Worm (Caenorhabditis elegans) whole organism, L4 larva: Measurements from ENCODE around the gene Y57E12AL.2.

Experiments
- F37D6.2 ChIP-seq: sonication (generic microtip); optimal IDR thresholded peaks from 2 replicates; lab custom pipeline; 2016; ENCODE audit warnings: mild to moderate bottlenecking, missing genetic modification characterization, missing compliant biosample characterization
- T26A8.4 ChIP-seq: fragments of 200-800 bp; sonication (Bioruptor generic); IDR thresholded peaks from 2 replicates; pipeline ENCODE4 v1.3.6; 2022; ENCODE audit warnings: missing genetic modification characterization, missing compliant biosample characterization
- aha-1 ChIP-seq: fragments of 150-350 bp; peaks from one replicate; lab custom pipeline; 2014; ENCODE audit warnings: missing biosample characterization, missing genetic modification characterization
- attf-4 ChIP-seq: sonication (generic microtip); optimal IDR thresholded peaks from 3 replicates; lab custom pipeline; 2017; ENCODE audit warnings: missing biosample characterization, missing genetic modification characterization
- ceh-28 ChIP-seq: fragments of 150-350 bp; optimal IDR thresholded peaks from 2 replicates; lab custom pipeline; 2014; ENCODE audit warnings: missing biosample characterization, missing genetic modification reagents, missing genetic modification characterization
- ceh-32 ChIP-seq: sonication (generic microtip); optimal IDR thresholded peaks from 2 replicates; lab custom pipeline; 2016; ENCODE audit warnings: mild to moderate bottlenecking, missing genetic modification characterization, missing compliant biosample characterization; ENCODE audit not compliant: poor library complexity
- ceh-44 ChIP-seq: fragments of 200-800 bp; sonication (Bioruptor generic); IDR thresholded peaks from 2 replicates; pipeline ENCODE4 v1.3.6; 2022; ENCODE audit warnings: missing genetic modification reagents, missing genetic modification characterization, missing compliant biosample characterization
- ceh-62 ChIP-seq: sonication (generic microtip); optimal IDR thresholded peaks from 2 replicates; lab custom pipeline; 2017; ENCODE audit warnings: missing biosample characterization, missing genetic modification characterization
- ces-1 ChIP-seq: fragments of 150-350 bp; sonication (generic microtip); optimal IDR thresholded peaks from 4 replicates; lab custom pipeline; 2014; ENCODE audit warnings: missing biosample characterization, missing genetic modification reagents, missing genetic modification characterization
- cey-2 ChIP-seq: sonication (generic microtip); optimal IDR thresholded peaks from 3 replicates; lab custom pipeline; 2017; ENCODE audit warnings: missing genetic modification characterization, mild to moderate bottlenecking, missing compliant biosample characterization, antibody characterized with exemption, borderline replicate concordance; ENCODE audit not compliant: insufficient read depth
- ctbp-1 ChIP-seq: fragments of 200-800 bp; sonication (Bioruptor generic); IDR thresholded peaks from 2 replicates; pipeline ENCODE4 v1.3.6; 2022; ENCODE audit warnings: missing genetic modification reagents, missing genetic modification characterization, missing compliant biosample characterization
- daf-12 ChIP-seq: fragments of 150-350 bp; optimal IDR thresholded peaks from 2 replicates; lab custom pipeline; 2014; ENCODE audit warnings: missing biosample characterization, missing genetic modification reagents, missing genetic modification characterization
- daf-19 ChIP-seq: fragments of 200-800 bp; sonication (Bioruptor generic); conservative IDR thresholded peaks from 2 replicates; pipeline ENCODE4 v1.3.6; 2022; ENCODE audit warnings: missing genetic modification characterization, missing compliant biosample characterization
- dmd-8 ChIP-seq: fragments of 200-800 bp; sonication (Bioruptor generic); IDR thresholded peaks from 2 replicates; pipeline ENCODE4 v1.3.6; 2022; ENCODE audit warnings: missing genetic modification characterization, missing compliant biosample characterization
- dmd-9 ChIP-seq: fragments of 200-800 bp; sonication (Bioruptor generic); IDR thresholded peaks from 2 replicates; pipeline ENCODE4 v1.3.6; 2022; ENCODE audit warnings: missing genetic modification reagents, missing genetic modification characterization, missing compliant biosample characterization
- fkh-10 ChIP-seq: fragments of 150-350 bp; optimal IDR thresholded peaks from 2 replicates; lab custom pipeline; 2014; ENCODE audit warnings: missing biosample characterization, missing genetic modification reagents, missing genetic modification characterization
- hmg-1.1 ChIP-seq: fragments of 200-800 bp; sonication (Bioruptor generic); IDR thresholded peaks from 2 replicates; pipeline ENCODE4 v1.3.6; 2022; ENCODE audit warnings: missing genetic modification reagents, missing genetic modification characterization, missing compliant biosample characterization
- jun-1 ChIP-seq: fragments of 150-350 bp; optimal IDR thresholded peaks from 2 replicates; lab custom pipeline; 2014; ENCODE audit warnings: missing biosample characterization, missing genetic modification reagents, missing genetic modification characterization
- lim-7 ChIP-seq: fragments of 200-800 bp; sonication (Bioruptor generic); IDR thresholded peaks from 2 replicates; pipeline ENCODE4 v1.3.6; 2022; ENCODE audit warnings: missing genetic modification characterization, missing compliant biosample characterization
- lin-15B ChIP-seq: fragments of 150-350 bp; sonication (generic microtip); optimal IDR thresholded peaks from 3 replicates; lab custom pipeline; 2014; ENCODE audit warnings: missing biosample characterization, missing genetic modification characterization
- lin-38 ChIP-seq: fragments of 200-800 bp; sonication (Bioruptor generic); IDR thresholded peaks from 2 replicates; pipeline ENCODE4 v1.3.6; 2022; ENCODE audit warnings: missing genetic modification reagents, missing genetic modification characterization, missing compliant biosample characterization
- lir-3 ChIP-seq: sonication (generic microtip); optimal IDR thresholded peaks from 2 replicates; lab custom pipeline; 2016; ENCODE audit warnings: mild to moderate bottlenecking, missing genetic modification characterization, missing compliant biosample characterization
- madf-9 ChIP-seq: fragments of 200-800 bp; sonication (Bioruptor generic); conservative IDR thresholded peaks from 2 replicates; pipeline ENCODE4 v1.3.6; 2022; ENCODE audit warnings: missing genetic modification reagents, missing genetic modification characterization, missing compliant biosample characterization
- mdl-1 ChIP-seq, 2 experiments: fragments of 150-350 bp in 1 of 2; sonication (generic microtip) in 1 of 2; optimal IDR thresholded peaks; 2 replicates each; lab custom pipeline; 2014 to 2017; ENCODE audit warnings: missing biosample characterization in 2 of 2, missing genetic modification characterization in 2 of 2
- mep-1 ChIP-seq: fragments of 150-350 bp; sonication (generic microtip); optimal IDR thresholded peaks from 3 replicates; lab custom pipeline; 2014; ENCODE audit warnings: missing biosample characterization, missing genetic modification characterization
- mes-2 ChIP-seq: sonication (generic microtip); optimal IDR thresholded peaks from 2 replicates; lab custom pipeline; 2016; ENCODE audit warnings: missing genotype, mild to moderate bottlenecking, missing genetic modification characterization, missing compliant biosample characterization; ENCODE audit not compliant: poor library complexity, severe bottlenecking
- mxl-2 ChIP-seq: fragments of 200-800 bp; sonication (Bioruptor generic); conservative IDR thresholded peaks from 2 replicates; pipeline ENCODE4 v1.3.6; 2022; ENCODE audit warnings: missing genetic modification reagents, missing genetic modification characterization, missing compliant biosample characterization
- nhr-11 ChIP-seq: fragments of 150-350 bp; optimal IDR thresholded peaks from 2 replicates; lab custom pipeline; 2014; ENCODE audit warnings: missing biosample characterization, missing genetic modification characterization
- nhr-111 ChIP-seq: fragments of 200-800 bp; sonication (Bioruptor generic); optimal IDR thresholded peaks from 2 replicates; lab custom pipeline; 2018; ENCODE audit warnings: mild to moderate bottlenecking, missing genetic modification characterization, missing compliant biosample characterization
- nhr-25 ChIP-seq: sonication (generic microtip); optimal IDR thresholded peaks from 2 replicates; lab custom pipeline; 2017; ENCODE audit warnings: missing genetic modification characterization, mild to moderate bottlenecking, missing compliant biosample characterization, antibody characterized with exemption, moderate library complexity, borderline replicate concordance; ENCODE audit not compliant: insufficient read depth
- nhr-42 ChIP-seq: fragments of 200-800 bp; sonication (Bioruptor generic); IDR thresholded peaks from 2 replicates; pipeline ENCODE4 v1.3.6; 2022; ENCODE audit warnings: missing genetic modification characterization, missing compliant biosample characterization
- nhr-77 ChIP-seq: fragments of 150-350 bp; optimal IDR thresholded peaks from 2 replicates; lab custom pipeline; 2014; ENCODE audit warnings: missing biosample characterization, missing genetic modification characterization
- pha-4 ChIP-seq, 2 experiments: fragments of 150-350 bp in 1 of 2; fragments of 200-800 bp in 1 of 2; sonication (Bioruptor generic) in 1 of 2; IDR thresholded peaks in 1 of 2; optimal IDR thresholded peaks in 1 of 2; 2 replicates each; pipeline versions ENCODE4 v1.3.6 to Lab custom; 2014 to 2022; ENCODE audit warnings: missing genetic modification characterization in 2 of 2, missing genetic modification reagents in 2 of 2, missing biosample characterization in 1 of 2, missing compliant biosample characterization in 1 of 2
- set-16 ChIP-seq: fragments of 200-800 bp; sonication (Bioruptor generic); IDR thresholded peaks from 2 replicates; pipeline ENCODE4 v1.3.6; 2022; ENCODE audit warnings: missing genetic modification reagents, missing genetic modification characterization, missing compliant biosample characterization
- skn-1 ChIP-seq: fragments of 150-350 bp; optimal IDR thresholded peaks from 2 replicates; lab custom pipeline; 2014; ENCODE audit warnings: missing biosample characterization, missing genetic modification characterization
- snpc-1.2 ChIP-seq: fragments of 200-800 bp; sonication (Bioruptor generic); IDR thresholded peaks from 2 replicates; pipeline ENCODE4 v1.3.6; 2022; ENCODE audit warnings: missing genetic modification reagents, missing genetic modification characterization, missing compliant biosample characterization
- spr-1 ChIP-seq: sonication (generic microtip); optimal IDR thresholded peaks from 2 replicates; lab custom pipeline; 2016; ENCODE audit warnings: mild to moderate bottlenecking, missing genetic modification characterization, missing compliant biosample characterization
- unc-39 ChIP-seq: sonication (generic microtip); optimal IDR thresholded peaks from 2 replicates; lab custom pipeline; 2017; ENCODE audit warnings: missing biosample characterization, missing genetic modification characterization
- unc-62 ChIP-seq, 3 experiments: fragments of 150-350 bp in 1 of 3; sonication (generic microtip); optimal IDR thresholded peaks in 2 of 3; peaks in 1 of 3; 1 replicate in 1 of 3; 2 replicates in 2 of 3; lab custom pipeline; 2014 to 2017; ENCODE audit warnings: missing biosample characterization in 3 of 3, missing genetic modification characterization in 3 of 3, missing genetic modification reagents in 3 of 3, missing genotype in 1 of 3
- zag-1 ChIP-seq: fragments of 150-350 bp; optimal IDR thresholded peaks from 2 replicates; lab custom pipeline; 2014; ENCODE audit warnings: missing biosample characterization, missing genetic modification characterization
- zfp-2 ChIP-seq: sonication (generic microtip); optimal IDR thresholded peaks from 2 replicates; lab custom pipeline; 2016; ENCODE audit warnings: mild to moderate bottlenecking, missing genetic modification characterization, missing compliant biosample characterization
- zip-11 ChIP-seq: fragments of 200-800 bp; sonication (Bioruptor generic); IDR thresholded peaks from 2 replicates; pipeline ENCODE4 v1.3.6; 2022; ENCODE audit warnings: missing genetic modification characterization, missing compliant biosample characterization
- zip-2 ChIP-seq: fragments of 150-350 bp; optimal IDR thresholded peaks from 2 replicates; lab custom pipeline; 2014; ENCODE audit warnings: missing biosample characterization, missing genetic modification characterization

Gene Y57E12AL.2

ce11 chrV:7054598-7054997 is 3.3 kb upstream of the Y57E12AL.2 start, which contains the start of gene spig-8:
spig-8 (plus strand) TSS chrV:7054898.
- TF ChIP-seq nhr-25 (tag; lab: Kevin White, UChicago) (no peak), ceh-44 (GFP tag; lab: Robert Waterston, UW) (no peak), hmg-1.1 (GFP tag; lab: Robert Waterston, UW) (no peak), spr-1 (tag; lab: Kevin White, UChicago) (no peak), cey-2 (no peak), ces-1 (GFP tag; lab: Kevin White, UChicago) (no peak), zag-1 (tag; lab: Kevin White, UChicago) (no peak)

ce11 chrV:7059350-7059749 is 1.5 kb downstream of the Y57E12AL.2 start, which contains the start of gene mdt-6:
mdt-6 (minus strand) TSS chrV:7059624.
- no peak for TF ChIP-seq spr-1 (tag; lab: Kevin White, UChicago)
- TF ChIP-seq daf-19 (GFP tag; lab: Robert Waterston, UW): no peak
- TF ChIP-seq hmg-1.1 (GFP tag; lab: Robert Waterston, UW): no peak
- TF ChIP-seq snpc-1.2 (GFP tag; lab: Robert Waterston, UW): 0 out of 2 replicates have a peak, but pooled peaks have one; percentile 26
- peak; percentile 84 for TF ChIP-seq aha-1 (tag; lab: Kevin White, UChicago)
- no peak for TF ChIP-seq mes-2 (tag; lab: Kevin White, UChicago)
- TF ChIP-seq mxl-2 (GFP tag; lab: Robert Waterston, UW): no peak
- no peak for TF ChIP-seq attf-4 (tag; lab: Kevin White, UChicago)
- TF ChIP-seq unc-39 (tag; lab: Kevin White, UChicago): no peak
- no peak for TF ChIP-seq nhr-111
- TF ChIP-seq madf-9 (GFP tag; lab: Robert Waterston, UW): no peak
- no peak for TF ChIP-seq ceh-44 (GFP tag; lab: Robert Waterston, UW)
- TF ChIP-seq nhr-77: no peak
- TF ChIP-seq ceh-32 (tag; lab: Kevin White, UChicago): no peak
- TF ChIP-seq ctbp-1 (GFP tag; lab: Robert Waterston, UW): 0 out of 2 replicates have a peak, but pooled peaks have one; percentile 11
- TF ChIP-seq fkh-10 (GFP tag; lab: Kevin White, UChicago): no peak
- no peak for TF ChIP-seq pha-4 (GFP tag; IDR thresholded peaks at IDR 0.05; lab: Robert Waterston, UW)
- TF ChIP-seq pha-4 (tag; optimal IDR thresholded peaks at IDR 0.05; lab: Kevin White, UChicago): no peak
- peak in 1 of 2 experiments; percentile 88 for TF ChIP-seq unc-62 (GFP tag; optimal IDR thresholded peaks at IDR 0.05 in 1 of 2; lab: Kevin White, UChicago)
- TF ChIP-seq unc-62 (tag; optimal IDR thresholded peaks at IDR 0.05; lab: Kevin White, UChicago): no peak
- peak; percentile 53 for TF ChIP-seq T26A8.4
- no peak for TF ChIP-seq lin-15B (tag; lab: Kevin White, UChicago)
- no peak for TF ChIP-seq ceh-62
- TF ChIP-seq nhr-42: no peak
- no peak for TF ChIP-seq zag-1 (tag; lab: Kevin White, UChicago)
- no peak for TF ChIP-seq jun-1 (tag; lab: Kevin White, UChicago)
- TF ChIP-seq daf-12: no peak
- TF ChIP-seq, all 104 proteins: peak for 5

- TF ChIP-seq mdl-1 (tag; optimal IDR thresholded peaks at IDR 0.05; lab: Kevin White, UChicago): peak in 1 of 2 experiments; percentile 65
- no peak for TF ChIP-seq zip-2 (tag; lab: Kevin White, UChicago)
- TF ChIP-seq mep-1: peak; percentile 91
- no peak for TF ChIP-seq zag-1 (tag; lab: Kevin White, UChicago)
- TF ChIP-seq lin-15B (tag; lab: Kevin White, UChicago): no peak
- TF ChIP-seq set-16 (GFP tag; lab: Robert Waterston, UW): no peak
- no peak for TF ChIP-seq pha-4 (GFP tag; IDR thresholded peaks at IDR 0.05; lab: Robert Waterston, UW)
- no peak for TF ChIP-seq pha-4 (tag; optimal IDR thresholded peaks at IDR 0.05; lab: Kevin White, UChicago)
- TF ChIP-seq lim-7: no peak
- no peak for TF ChIP-seq zfp-2 (tag; lab: Kevin White, UChicago)
- TF ChIP-seq dmd-8: no peak
- TF ChIP-seq lir-3 (tag; lab: Kevin White, UChicago): no peak
- no peak for TF ChIP-seq unc-39 (tag; lab: Kevin White, UChicago)
- TF ChIP-seq ceh-28 (tag; lab: Kevin White, UChicago): peak; percentile 79
- peak; percentile 93 for TF ChIP-seq aha-1 (tag; lab: Kevin White, UChicago)
- TF ChIP-seq attf-4 (tag; lab: Kevin White, UChicago): no peak
- TF ChIP-seq lin-38 (GFP tag; lab: Robert Waterston, UW): peak; percentile 79
- TF ChIP-seq zip-11 (GFP tag; lab: Robert Waterston, UW): no peak
- peak; percentile 58 for TF ChIP-seq hmg-1.1 (GFP tag; lab: Robert Waterston, UW)
- TF ChIP-seq nhr-77: peak; percentile 88
- TF ChIP-seq nhr-25 (tag; lab: Kevin White, UChicago): peak; percentile 5
- peak; percentile 18 for TF ChIP-seq jun-1 (tag; lab: Kevin White, UChicago)
- peak; percentile 73 for TF ChIP-seq spr-1 (tag; lab: Kevin White, UChicago)
- peak; percentile 11 for TF ChIP-seq F37D6.2 (tag; lab: Kevin White, UChicago)
- TF ChIP-seq skn-1 (tag; lab: Kevin White, UChicago): no peak
- peak; percentile 72 for TF ChIP-seq nhr-11 (tag; lab: Kevin White, UChicago)
- peak; percentile 66; the same call in 1 of the 2 replicates for TF ChIP-seq dmd-9 (GFP tag; lab: Robert Waterston, UW)
These were observed 2.5 kb downstream of the Y57E12AL.2 start, which contains the start of the genes Y57E12AL.6 and Y57E12AL.1 for ce11 chrV:7060396-7060795. Y57E12AL.6 (minus strand) TSS chrV:7060470. Y57E12AL.1 (plus strand) TSS chrV:7060530.
